Worm (Caenorhabditis elegans) whole organism, young adult: ENCODE measurements around the gene inpp-1.

Experiments
- F52B5.7 ChIP-seq: sonication (generic microtip); optimal IDR thresholded peaks from 2 replicates; lab custom pipeline; 2016; ENCODE audit warnings: mild to moderate bottlenecking, missing genetic modification characterization, missing compliant biosample characterization
- F55B11.4 ChIP-seq: sonication (generic microtip); optimal IDR thresholded peaks from 2 replicates; lab custom pipeline; 2016; ENCODE audit warnings: missing compliant biosample characterization, missing genetic modification characterization, borderline replicate concordance; ENCODE audit not compliant: insufficient read depth
- K11D2.4 ChIP-seq: fragments of 200-800 bp; sonication (Bioruptor generic); IDR thresholded peaks from 2 replicates; pipeline ENCODE4 v1.3.6; 2022; ENCODE audit warnings: missing genetic modification reagents, missing genetic modification characterization, missing compliant biosample characterization
- K12H6.12 ChIP-seq: fragments of 200-800 bp; sonication (Bioruptor generic); optimal IDR thresholded peaks from 2 replicates; lab custom pipeline; 2018; ENCODE audit warnings: mild to moderate bottlenecking, missing genetic modification characterization, missing compliant biosample characterization
- T07F8.4 ChIP-seq: sonication (generic microtip); optimal IDR thresholded peaks from 2 replicates; lab custom pipeline; 2016; ENCODE audit warnings: mild to moderate bottlenecking, missing genetic modification characterization, moderate library complexity, missing compliant biosample characterization
- T26A5.8 ChIP-seq: sonication (generic microtip); optimal IDR thresholded peaks from 2 replicates; lab custom pipeline; 2016; ENCODE audit warnings: missing genetic modification characterization, missing compliant biosample characterization
- ZK185.1 ChIP-seq: sonication (generic microtip); optimal IDR thresholded peaks from 2 replicates; lab custom pipeline; 2016; ENCODE audit warnings: mild to moderate bottlenecking, missing genetic modification characterization, missing compliant biosample characterization; ENCODE audit not compliant: poor library complexity, severe bottlenecking
- ama-1 ChIP-seq, 3 experiments: fragments of 150-350 bp in 1 of 3; sonication (generic microtip) in 2 of 3; optimal IDR thresholded peaks; 2 replicates each; lab custom pipeline; 2014 to 2018; ENCODE audit warnings: missing biosample characterization in 2 of 3, missing genetic modification characterization in 2 of 3, missing genetic modification reagents in 2 of 3
- aptf-3 ChIP-seq: fragments of 200-800 bp; sonication (Bioruptor generic); IDR thresholded peaks from 2 replicates; pipeline ENCODE4 v1.3.6; 2022; ENCODE audit warnings: missing genetic modification characterization, missing compliant biosample characterization
- atf-7 ChIP-seq: sonication (generic microtip); optimal IDR thresholded peaks from 2 replicates; lab custom pipeline; 2017; ENCODE audit warnings: mild to moderate bottlenecking, missing genetic modification characterization, missing compliant biosample characterization
- athp-1 ChIP-seq: sonication (generic microtip); optimal IDR thresholded peaks from 2 replicates; lab custom pipeline; 2017; ENCODE audit warnings: mild to moderate bottlenecking, missing genetic modification characterization, missing compliant biosample characterization
- attf-5 ChIP-seq: fragments of 200-800 bp; sonication (Bioruptor generic); optimal IDR thresholded peaks from 2 replicates; lab custom pipeline; 2018; ENCODE audit warnings: mild to moderate bottlenecking, missing genetic modification characterization, missing compliant biosample characterization
- cebp-1 ChIP-seq, 2 experiments: fragments of 200-800 bp in 1 of 2; sonication (Bioruptor generic) in 1 of 2; sonication (generic microtip) in 1 of 2; IDR thresholded peaks in 1 of 2; optimal IDR thresholded peaks in 1 of 2; 2 replicates each; pipeline versions ENCODE4 v1.3.6 to Lab custom; 2017 to 2022; ENCODE audit warnings: missing compliant biosample characterization in 2 of 2, missing genetic modification characterization in 2 of 2, mild to moderate bottlenecking in 1 of 2, missing genetic modification reagents in 1 of 2, moderate library complexity in 1 of 2
- cebp-2 ChIP-seq: fragments of 200-800 bp; sonication (Bioruptor generic); IDR thresholded peaks from 2 replicates; pipeline ENCODE4 v1.3.6; 2022; ENCODE audit warnings: missing genetic modification characterization, missing compliant biosample characterization
- ceh-58 ChIP-seq: fragments of 200-800 bp; sonication (Bioruptor generic); IDR thresholded peaks from 2 replicates; pipeline ENCODE4 v1.3.6; 2022; ENCODE audit warnings: missing genetic modification characterization, missing compliant biosample characterization
- chd-7 ChIP-seq: sonication (generic microtip); optimal IDR thresholded peaks from 2 replicates; lab custom pipeline; 2016; ENCODE audit warnings: mild to moderate bottlenecking, missing genetic modification characterization, moderate library complexity, missing compliant biosample characterization
- die-1 ChIP-seq: sonication (generic microtip); optimal IDR thresholded peaks from 2 replicates; lab custom pipeline; 2016; ENCODE audit warnings: missing genotype, mild to moderate bottlenecking, missing genetic modification characterization, missing compliant biosample characterization
- dox-1 ChIP-seq: fragments of 200-800 bp; sonication (Bioruptor generic); IDR thresholded peaks from 2 replicates; pipeline ENCODE4 v1.3.6; 2022; ENCODE audit warnings: missing genetic modification reagents, missing genetic modification characterization, missing compliant biosample characterization
- egl-18 ChIP-seq: fragments of 200-800 bp; sonication (Bioruptor generic); IDR thresholded peaks from 2 replicates; pipeline ENCODE4 v1.3.6; 2022; ENCODE audit warnings: missing genetic modification reagents, missing genetic modification characterization, missing compliant biosample characterization
- ets-4 ChIP-seq: fragments of 200-800 bp; sonication (Bioruptor generic); optimal IDR thresholded peaks from 2 replicates; lab custom pipeline; 2018; ENCODE audit warnings: mild to moderate bottlenecking, missing genetic modification characterization, missing compliant biosample characterization
- him-1 ChIP-seq: sonication (generic microtip); optimal IDR thresholded peaks from 2 replicates; lab custom pipeline; 2016; ENCODE audit warnings: missing genotype, missing genetic modification reagents, missing genetic modification characterization, missing compliant biosample characterization
- hsf-1 ChIP-seq: fragments of 200-800 bp; sonication (Bioruptor generic); IDR thresholded peaks from 2 replicates; pipeline ENCODE4 v1.3.6; 2022; ENCODE audit warnings: missing genetic modification reagents, missing genetic modification characterization, missing compliant biosample characterization
- let-526 ChIP-seq: fragments of 200-800 bp; sonication (Bioruptor generic); IDR thresholded peaks from 2 replicates; pipeline ENCODE4 v1.3.6; 2022; ENCODE audit warnings: missing genetic modification reagents, missing genetic modification characterization, missing compliant biosample characterization
- let-607 ChIP-seq, 2 experiments: fragments of 200-800 bp in 1 of 2; sonication (Bioruptor generic) in 1 of 2; sonication (generic microtip) in 1 of 2; optimal IDR thresholded peaks; 2 replicates each; lab custom pipeline; 2016 to 2018; ENCODE audit warnings: mild to moderate bottlenecking in 2 of 2, missing compliant biosample characterization in 2 of 2, missing genetic modification characterization in 2 of 2, moderate library complexity in 2 of 2, missing genotype in 1 of 2
- lsl-1 ChIP-seq: fragments of 200-800 bp; sonication (Bioruptor generic); optimal IDR thresholded peaks from 2 replicates; lab custom pipeline; 2018; ENCODE audit warnings: mild to moderate bottlenecking, missing genetic modification characterization, moderate library complexity, missing compliant biosample characterization
- mcd-1 ChIP-seq: fragments of 200-800 bp; sonication (Bioruptor generic); IDR thresholded peaks from 2 replicates; pipeline ENCODE4 v1.3.6; 2022; ENCODE audit warnings: missing genetic modification reagents, missing genetic modification characterization, missing compliant biosample characterization
- mes-4 ChIP-seq: sonication (generic microtip); optimal IDR thresholded peaks from 2 replicates; lab custom pipeline; 2016; ENCODE audit warnings: missing genotype, missing genetic modification characterization, missing compliant biosample characterization
- nfya-1 ChIP-seq: sonication (generic microtip); optimal IDR thresholded peaks from 2 replicates; lab custom pipeline; 2017; ENCODE audit warnings: antibody characterized with exemption, missing compliant biosample characterization, missing genetic modification characterization, borderline replicate concordance; ENCODE audit not compliant: insufficient read depth
- pbrm-1 ChIP-seq: fragments of 200-800 bp; sonication (Bioruptor generic); IDR thresholded peaks from 2 replicates; pipeline ENCODE4 v1.3.6; 2022; ENCODE audit warnings: missing genetic modification reagents, missing genetic modification characterization, missing compliant biosample characterization
- rcor-1 ChIP-seq: fragments of 200-800 bp; sonication (Bioruptor generic); IDR thresholded peaks from 2 replicates; pipeline ENCODE4 v1.3.6; 2022; ENCODE audit warnings: missing genetic modification reagents, missing genetic modification characterization, missing compliant biosample characterization
- repo-1 ChIP-seq: sonication (generic microtip); optimal IDR thresholded peaks from 2 replicates; lab custom pipeline; 2017; ENCODE audit warnings: mild to moderate bottlenecking, missing genetic modification characterization, missing compliant biosample characterization
- snpc-1.3 ChIP-seq: sonication (generic microtip); optimal IDR thresholded peaks from 2 replicates; lab custom pipeline; 2017; ENCODE audit warnings: missing genetic modification characterization, mild to moderate bottlenecking, missing compliant biosample characterization, antibody characterized with exemption, moderate library complexity, missing genotype, missing genetic modification reagents; ENCODE audit not compliant: insufficient read depth
- snpc-3.4 ChIP-seq: sonication (generic microtip); optimal IDR thresholded peaks from 2 replicates; lab custom pipeline; 2017; ENCODE audit warnings: missing genetic modification characterization, mild to moderate bottlenecking, missing compliant biosample characterization, antibody characterized with exemption, moderate library complexity, missing genotype, missing genetic modification reagents
- snpc-4 ChIP-seq, 5 experiments: fragments of 150-350 bp in 1 of 5; sonication (generic microtip) in 4 of 5; optimal IDR thresholded peaks; 2 replicates each; lab custom pipeline; 2014 to 2018; ENCODE audit warnings: missing genetic modification characterization in 5 of 5, missing biosample characterization in 3 of 5, antibody characterized with exemption in 2 of 5, mild to moderate bottlenecking in 2 of 5, missing compliant biosample characterization in 2 of 5, missing genotype in 2 of 5, moderate library complexity in 2 of 5, missing genetic modification reagents in 1 of 5
- somi-1 ChIP-seq: fragments of 200-800 bp; sonication (Bioruptor generic); optimal IDR thresholded peaks from 2 replicates; lab custom pipeline; 2018; ENCODE audit warnings: mild to moderate bottlenecking, missing genetic modification characterization, missing compliant biosample characterization
- tbp1 ChIP-seq: fragments of 200-800 bp; sonication (Bioruptor generic); optimal IDR thresholded peaks from 2 replicates; lab custom pipeline; 2018; ENCODE audit warnings: mild to moderate bottlenecking, missing genetic modification characterization, missing compliant biosample characterization
- tlf-1 ChIP-seq: fragments of 200-800 bp; sonication (Bioruptor generic); optimal IDR thresholded peaks from 2 replicates; lab custom pipeline; 2018; ENCODE audit warnings: mild to moderate bottlenecking, missing genetic modification characterization, missing compliant biosample characterization
- xnd-1 ChIP-seq: sonication (generic microtip); optimal IDR thresholded peaks from 2 replicates; lab custom pipeline; 2016; ENCODE audit warnings: missing genotype, missing genetic modification reagents, missing genetic modification characterization, missing compliant biosample characterization
- zfh-2 ChIP-seq: fragments of 200-800 bp; sonication (Bioruptor generic); conservative IDR thresholded peaks from 2 replicates; pipeline ENCODE4 v1.3.6; 2022; ENCODE audit warnings: missing genetic modification reagents, missing genetic modification characterization, missing compliant biosample characterization
- zim-3 ChIP-seq: sonication (generic microtip); optimal IDR thresholded peaks from 2 replicates; lab custom pipeline; 2017; ENCODE audit warnings: mild to moderate bottlenecking, missing genetic modification characterization, moderate library complexity, missing compliant biosample characterization
- ztf-22 ChIP-seq: fragments of 200-800 bp; sonication (Bioruptor generic); optimal IDR thresholded peaks from 2 replicates; lab custom pipeline; 2018; ENCODE audit warnings: mild to moderate bottlenecking, missing genetic modification characterization, moderate library complexity, missing compliant biosample characterization
- ztf-28 ChIP-seq: fragments of 200-800 bp; sonication (Bioruptor generic); IDR thresholded peaks from 2 replicates; pipeline ENCODE4 v1.3.6; 2022; ENCODE audit warnings: missing genetic modification reagents, missing genetic modification characterization, missing compliant biosample characterization
- ztf-3 ChIP-seq: fragments of 200-800 bp; sonication (Bioruptor generic); optimal IDR thresholded peaks from 2 replicates; lab custom pipeline; 2018; ENCODE audit warnings: mild to moderate bottlenecking, missing genetic modification characterization, missing compliant biosample characterization

inpp-1 gene

ce11 chrIV:10820114-10820513 lies 46.4 kb upstream of the inpp-1 start (continued):
- TF ChIP-seq let-526: no peak
- TF ChIP-seq tlf-1 (GFP tag; lab: Kevin White, UChicago): no peak
- TF ChIP-seq ztf-3 (GFP tag; lab: Kevin White, UChicago): no peak
- no peak for TF ChIP-seq lsl-1 (GFP tag; lab: Kevin White, UChicago)
- no peak for TF ChIP-seq T07F8.4 (tag; lab: Kevin White, UChicago)
- no peak for TF ChIP-seq ztf-28 (GFP tag; lab: Robert Waterston, UW)
- TF ChIP-seq ztf-22 (GFP tag; lab: Kevin White, UChicago): no peak
- TF ChIP-seq dox-1 (GFP tag; lab: Robert Waterston, UW): peak; percentile 37; the same call in 1 of the 2 replicates
- TF ChIP-seq attf-5 (GFP tag; lab: Kevin White, UChicago): peak; percentile 49
- TF ChIP-seq hsf-1 (GFP tag; lab: Robert Waterston, UW): no peak
- no peak for TF ChIP-seq ceh-58 (GFP tag; lab: Robert Waterston, UW)

ce11 chrIV:10819049-10819448 lies 45.3 kb upstream of the inpp-1 start:
- peak; percentile 75 for TF ChIP-seq zfh-2 (GFP tag; lab: Robert Waterston, UW)
- no peak for TF ChIP-seq die-1 (tag; lab: Kevin White, UChicago)
- TF ChIP-seq snpc-4 (GFP tag; optimal IDR thresholded peaks at IDR 0.05; lab: Kevin White, UChicago): no peak
- TF ChIP-seq snpc-4 (tag; optimal IDR thresholded peaks at IDR 0.05; lab: Kevin White, UChicago): no peak
- no peak for TF ChIP-seq snpc-3.4 (tag; lab: Kevin White, UChicago)
- TF ChIP-seq xnd-1 (tag; lab: Kevin White, UChicago): no peak
- no peak for TF ChIP-seq mes-4 (tag; lab: Kevin White, UChicago)
- TF ChIP-seq ama-1 (optimal IDR thresholded peaks at IDR 0.05; lab: Kevin White, UChicago): no peak
- no peak for TF ChIP-seq ama-1 (GFP tag; optimal IDR thresholded peaks at IDR 0.05; lab: Kevin White, UChicago)
- 0 out of 2 replicates have a peak, but pooled peaks have one; percentile 6 for TF ChIP-seq pbrm-1 (GFP tag; lab: Robert Waterston, UW)
- TF ChIP-seq tbp1: no peak
- TF ChIP-seq ztf-3 (GFP tag; lab: Kevin White, UChicago): no peak
- no peak for TF ChIP-seq cebp-2 (GFP tag; lab: Robert Waterston, UW)
- TF ChIP-seq aptf-3: no peak
- no peak for TF ChIP-seq athp-1 (tag; lab: Kevin White, UChicago)
- no peak for TF ChIP-seq attf-5 (GFP tag; lab: Kevin White, UChicago)
- TF ChIP-seq K12H6.12: peak; percentile 35
- no peak for TF ChIP-seq T07F8.4 (tag; lab: Kevin White, UChicago)
- TF ChIP-seq T26A5.8 (tag; lab: Kevin White, UChicago): no peak
- no peak for TF ChIP-seq ztf-28 (GFP tag; lab: Robert Waterston, UW)
- no peak for TF ChIP-seq let-526
- no peak for TF ChIP-seq F52B5.7 (tag; lab: Kevin White, UChicago)
- no peak for TF ChIP-seq somi-1 (GFP tag; lab: Kevin White, UChicago)
- TF ChIP-seq cebp-1 (GFP tag; IDR thresholded peaks at IDR 0.05; lab: Robert Waterston, UW): no peak
- no peak for TF ChIP-seq cebp-1 (tag; optimal IDR thresholded peaks at IDR 0.05; lab: Kevin White, UChicago)
- TF ChIP-seq chd-7: peak; percentile 17
- TF ChIP-seq rcor-1 (GFP tag; lab: Robert Waterston, UW): no peak
- TF ChIP-seq ZK185.1 (tag; lab: Kevin White, UChicago): no peak
- peak; percentile 36 for TF ChIP-seq atf-7 (tag; lab: Kevin White, UChicago)
- TF ChIP-seq K11D2.4 (GFP tag; lab: Robert Waterston, UW): no peak
- no peak for TF ChIP-seq hsf-1 (GFP tag; lab: Robert Waterston, UW)
- no peak for TF ChIP-seq F55B11.4
- no peak for TF ChIP-seq repo-1 (tag; lab: Kevin White, UChicago)
- no peak for TF ChIP-seq ets-4 (GFP tag; lab: Kevin White, UChicago)
- TF ChIP-seq snpc-1.3: no peak
- no peak for TF ChIP-seq egl-18 (GFP tag; lab: Robert Waterston, UW)
- no peak for TF ChIP-seq mcd-1 (GFP tag; lab: Robert Waterston, UW)
- TF ChIP-seq nfya-1: no peak
- no peak for TF ChIP-seq him-1
- TF ChIP-seq dox-1 (GFP tag; lab: Robert Waterston, UW): no peak
- TF ChIP-seq zim-3 (tag; lab: Kevin White, UChicago): no peak
- TF ChIP-seq let-607 (tag; optimal IDR thresholded peaks at IDR 0.05; lab: Kevin White, UChicago): no peak
